Worm (Caenorhabditis elegans) whole organism, early embryonic: ENCODE measurements around the gene oac-54.

Source experiments
- B0310.2 ChIP-seq: sonication (generic microtip); optimal IDR thresholded peaks from 2 replicates; lab custom pipeline; 2016; ENCODE audit warnings: mild to moderate bottlenecking, missing genetic modification characterization, missing compliant biosample characterization
- F13C5.2 ChIP-seq: sonication (generic microtip); optimal IDR thresholded peaks from 2 replicates; lab custom pipeline; 2017; ENCODE audit warnings: mild to moderate bottlenecking, missing genetic modification characterization, inconsistent platforms, missing compliant biosample characterization
- aly-1 ChIP-seq: sonication (generic microtip); optimal IDR thresholded peaks from 2 replicates; lab custom pipeline; 2016; ENCODE audit warnings: missing genetic modification characterization, missing compliant biosample characterization
- ama-1 ChIP-seq: fragments of 150-350 bp; optimal IDR thresholded peaks from 2 replicates; lab custom pipeline; 2014
- ceh-13 ChIP-seq: fragments of 200-800 bp; sonication (Bioruptor generic); optimal IDR thresholded peaks from 2 replicates; lab custom pipeline; 2018; ENCODE audit warnings: mild to moderate bottlenecking, missing genetic modification characterization, missing compliant biosample characterization
- ceh-36 ChIP-seq: sonication (generic microtip); optimal IDR thresholded peaks from 2 replicates; lab custom pipeline; 2016; ENCODE audit warnings: missing genetic modification characterization, inconsistent platforms, missing compliant biosample characterization
- ets-7 ChIP-seq: sonication (generic microtip); optimal IDR thresholded peaks from 2 replicates; lab custom pipeline; 2016; ENCODE audit warnings: missing genotype, missing genetic modification characterization, missing compliant biosample characterization
- flt-1 ChIP-seq: fragments of 200-800 bp; sonication (Bioruptor generic); IDR thresholded peaks from 2 replicates; pipeline ENCODE4 v1.3.6; 2022; ENCODE audit warnings: missing genetic modification characterization, missing compliant biosample characterization
- hmbx-1 ChIP-seq: sonication (generic microtip); optimal IDR thresholded peaks from 2 replicates; lab custom pipeline; 2016; ENCODE audit warnings: mild to moderate bottlenecking, missing genetic modification characterization, missing compliant biosample characterization
- hmg-4 ChIP-seq: fragments of 200-800 bp; sonication (Bioruptor generic); optimal IDR thresholded peaks from 2 replicates; lab custom pipeline; 2018; ENCODE audit warnings: mild to moderate bottlenecking, missing genetic modification characterization, missing compliant biosample characterization
- hnd-1 ChIP-seq: sonication (generic microtip); optimal IDR thresholded peaks from 2 replicates; lab custom pipeline; 2016; ENCODE audit warnings: missing genetic modification characterization, missing compliant biosample characterization
- pes-1 ChIP-seq: fragments of 200-800 bp; sonication (Bioruptor generic); IDR thresholded peaks from 2 replicates; pipeline ENCODE4 v1.3.6; 2022; ENCODE audit warnings: missing genetic modification reagents, missing genetic modification characterization, missing compliant biosample characterization
- scrt-1 ChIP-seq: fragments of 200-800 bp; sonication (Bioruptor generic); IDR thresholded peaks from 2 replicates; pipeline ENCODE4 v1.3.6; 2022; ENCODE audit warnings: missing genetic modification characterization, missing compliant biosample characterization
- sea-1 ChIP-seq: fragments of 200-800 bp; sonication (Bioruptor generic); conservative IDR thresholded peaks from 2 replicates; pipeline ENCODE4 v1.3.6; 2022; ENCODE audit warnings: missing genetic modification characterization, missing compliant biosample characterization
- tbx-11 ChIP-seq: fragments of 200-800 bp; sonication (Bioruptor generic); IDR thresholded peaks from 2 replicates; pipeline ENCODE4 v1.3.6; 2022; ENCODE audit warnings: missing genetic modification characterization, missing compliant biosample characterization
- tbx-37 ChIP-seq: fragments of 200-800 bp; sonication (Bioruptor generic); conservative IDR thresholded peaks from 2 replicates; pipeline ENCODE4 v1.3.6; 2022; ENCODE audit warnings: missing genetic modification reagents, missing genetic modification characterization, missing compliant biosample characterization
- tra-4 ChIP-seq: sonication (generic microtip); optimal IDR thresholded peaks from 2 replicates; lab custom pipeline; 2017; ENCODE audit warnings: missing genetic modification characterization, missing compliant biosample characterization

Gene oac-54

ce11 chrII:9126965-9127364 lies 30.9 kb upstream of the oac-54 start:
- no peak for TF ChIP-seq sea-1
- no peak for TF ChIP-seq ceh-36 (tag; lab: Kevin White, UChicago)
- TF ChIP-seq tbx-11 = no peak
- TF ChIP-seq ama-1 (lab: Kevin White, UChicago) = no peak
- TF ChIP-seq tbx-37 (GFP tag; lab: Robert Waterston, UW) = no peak
- TF ChIP-seq F13C5.2 (tag; lab: Kevin White, UChicago) = no peak
- no peak for TF ChIP-seq tra-4
- TF ChIP-seq ets-7 (tag; lab: Kevin White, UChicago) = no peak
- TF ChIP-seq B0310.2 = no peak
- TF ChIP-seq hmg-4 (GFP tag; lab: Kevin White, UChicago) = no peak
- TF ChIP-seq scrt-1 (GFP tag; lab: Robert Waterston, UW) = no peak
- TF ChIP-seq pes-1 = no peak
- no peak for TF ChIP-seq hnd-1 (tag; lab: Kevin White, UChicago)
- TF ChIP-seq flt-1 = no peak
- no peak for TF ChIP-seq ceh-13 (GFP tag; lab: Kevin White, UChicago)
- TF ChIP-seq hmbx-1 = no peak
- no peak for TF ChIP-seq aly-1 (tag; lab: Kevin White, UChicago)

ce11 chrII:9127379-9127778 lies 30.5 kb upstream of the oac-54 start:
- TF ChIP-seq scrt-1 (GFP tag; lab: Robert Waterston, UW) (no peak), sea-1 (no peak), pes-1 (no peak), B0310.2 (no peak), tbx-37 (GFP tag; lab: Robert Waterston, UW) (no peak), aly-1 (tag; lab: Kevin White, UChicago) (no peak)

ce11 chrII:9128132-9128531 lies 29.8 kb upstream of the oac-54 start:
- no peak for TF ChIP-seq pes-1
- TF ChIP-seq ceh-36 (tag; lab: Kevin White, UChicago) = no peak
- no peak for TF ChIP-seq F13C5.2 (tag; lab: Kevin White, UChicago)
- no peak for TF ChIP-seq B0310.2
- no peak for TF ChIP-seq tbx-11

ce11 chrII:9130339-9130738 lies 27.6 kb upstream of the oac-54 start:
- TF ChIP-seq ceh-36 (tag; lab: Kevin White, UChicago) (peak; percentile 19), pes-1 (no peak)

- no peak for TF ChIP-seq tbx-37 (GFP tag; lab: Robert Waterston, UW)
- no peak for TF ChIP-seq flt-1
- no peak for TF ChIP-seq sea-1
- no peak for TF ChIP-seq ceh-13 (GFP tag; lab: Kevin White, UChicago)
- TF ChIP-seq tra-4 = no peak
- TF ChIP-seq pes-1 = no peak
- TF ChIP-seq F13C5.2 (tag; lab: Kevin White, UChicago) = no peak
- no peak for TF ChIP-seq ceh-36 (tag; lab: Kevin White, UChicago)
- no peak for TF ChIP-seq tbx-11
- no peak for TF ChIP-seq hmg-4 (GFP tag; lab: Kevin White, UChicago)
Observed at ce11 chrII:9131363-9131762, 26.5 kb upstream of the oac-54 start, which contains the start of gene C16D2.1. TSS of gene C16D2.1 (plus strand) at chrII:9131663.

- TF ChIP-seq scrt-1 (GFP tag; lab: Robert Waterston, UW) (no peak), flt-1 (no peak), ama-1 (lab: Kevin White, UChicago) (no peak), hmg-4 (GFP tag; lab: Kevin White, UChicago) (no peak), hnd-1 (tag; lab: Kevin White, UChicago) (no peak), B0310.2 (no peak), tbx-37 (GFP tag; lab: Robert Waterston, UW) (no peak), sea-1 (no peak), tbx-11 (no peak), ceh-13 (GFP tag; lab: Kevin White, UChicago) (no peak), tra-4 (no peak), aly-1 (tag; lab: Kevin White, UChicago) (no peak), F13C5.2 (tag; lab: Kevin White, UChicago) (no peak), hmbx-1 (no peak), ets-7 (tag; lab: Kevin White, UChicago) (no peak), pes-1 (no peak), ceh-36 (tag; lab: Kevin White, UChicago) (no peak)
Observed at ce11 chrII:9132338-9132737, 25.6 kb upstream of the oac-54 start.

- no peak for TF ChIP-seq hnd-1 (tag; lab: Kevin White, UChicago)
- TF ChIP-seq F13C5.2 (tag; lab: Kevin White, UChicago) = no peak
- no peak for TF ChIP-seq tbx-37 (GFP tag; lab: Robert Waterston, UW)
- TF ChIP-seq scrt-1 (GFP tag; lab: Robert Waterston, UW) = no peak
Observed at ce11 chrII:9135878-9136277, 22.0 kb upstream of the oac-54 start, which contains the start of gene nlp-78. TSS of gene nlp-78 (plus strand) at chrII:9136178.

- TF ChIP-seq hnd-1 (tag; lab: Kevin White, UChicago) = no peak
- TF ChIP-seq flt-1 = no peak
- TF ChIP-seq tbx-37 (GFP tag; lab: Robert Waterston, UW) = no peak
- no peak for TF ChIP-seq hmbx-1
- no peak for TF ChIP-seq F13C5.2 (tag; lab: Kevin White, UChicago)
- TF ChIP-seq sea-1 = no peak
- TF ChIP-seq aly-1 (tag; lab: Kevin White, UChicago) = no peak
- TF ChIP-seq tra-4 = no peak
- TF ChIP-seq scrt-1 (GFP tag; lab: Robert Waterston, UW) = no peak
- no peak for TF ChIP-seq pes-1
- no peak for TF ChIP-seq tbx-11
- TF ChIP-seq ama-1 (lab: Kevin White, UChicago) = no peak
- TF ChIP-seq ceh-13 (GFP tag; lab: Kevin White, UChicago) = no peak
- TF ChIP-seq ceh-36 (tag; lab: Kevin White, UChicago) = no peak
- TF ChIP-seq ets-7 (tag; lab: Kevin White, UChicago) = no peak
- no peak for TF ChIP-seq hmg-4 (GFP tag; lab: Kevin White, UChicago)
- TF ChIP-seq B0310.2 = no peak
Observed at ce11 chrII:9137803-9138202, 20.1 kb upstream of the oac-54 start, which contains the start of gene C16D2.3. TSS of gene C16D2.3 (plus strand) at chrII:9138103.
